Worm (Caenorhabditis elegans): Measurements from ENCODE around the gene Y38F1A.1.

The Y38F1A.1 gene

ce11 chrII:12954670-12955069 is at the start of gene Y38F1A.1, which contains the start of gene Y38F1A.2:
Gene Y38F1A.1, minus strand, starts transcription at chrII:12954770.
Gene Y38F1A.2, plus strand, starts transcription at chrII:12954958.
- no peak for TF ChIP-seq ztf-25 (GFP tag; IDR thresholded peaks at IDR 0.05)
- no peak for TF ChIP-seq ceh-40 (GFP tag; IDR thresholded peaks at IDR 0.05)
- TF ChIP-seq dox-1 (GFP tag; IDR thresholded peaks at IDR 0.05): no peak
- no peak for TF ChIP-seq F57C9.4 (tag; optimal IDR thresholded peaks at IDR 0.05)
- TF ChIP-seq mcd-1 (GFP tag; IDR thresholded peaks at IDR 0.05): no peak
- no peak for TF ChIP-seq ccch-3 (GFP tag; optimal IDR thresholded peaks at IDR 0.05)
- no peak for TF ChIP-seq egl-44 (GFP tag; IDR thresholded peaks at IDR 0.05)
- TF ChIP-seq repo-1 (tag; optimal IDR thresholded peaks at IDR 0.05): no peak
- no peak for TF ChIP-seq let-607 (tag; optimal IDR thresholded peaks at IDR 0.05)
- no peak for TF ChIP-seq ztf-3 (GFP tag; optimal IDR thresholded peaks at IDR 0.05)
- TF ChIP-seq mes-4 (tag; optimal IDR thresholded peaks at IDR 0.05): no peak
- no peak for TF ChIP-seq F33H1.4 (GFP tag; IDR thresholded peaks at IDR 0.05)
- no peak for TF ChIP-seq F52B5.7 (tag; optimal IDR thresholded peaks at IDR 0.05)
- TF ChIP-seq nfyb-1 (GFP tag; IDR thresholded peaks at IDR 0.05): no peak
- no peak for TF ChIP-seq Y53F4B.3 (GFP tag; IDR thresholded peaks at IDR 0.05)
- no peak for TF ChIP-seq lin-40 (tag; optimal IDR thresholded peaks at IDR 0.05)

ce11 chrII:13003244-13003643 is 48.7 kb upstream of the Y38F1A.1 start:
- TF ChIP-seq B0261.1 (tag; optimal IDR thresholded peaks at IDR 0.05) (no peak), unc-130 (GFP tag; optimal IDR thresholded peaks at IDR 0.05) (no peak), Y67H2A.10 (GFP tag; conservative IDR thresholded peaks at IDR 0.05) (no peak), sea-2 (GFP tag; IDR thresholded peaks at IDR 0.05) (no peak), ets-4 (GFP tag; optimal IDR thresholded peaks at IDR 0.05) (no peak), ceh-100 (GFP tag; IDR thresholded peaks at IDR 0.05) (no peak), die-1 (tag; optimal IDR thresholded peaks at IDR 0.05) (no peak), snpc-3.4 (tag; optimal IDR thresholded peaks at IDR 0.05) (no peak), rpc-1 (optimal IDR thresholded peaks at IDR 0.05) (no peak), rpc-1 (tag; optimal IDR thresholded peaks at IDR 0.05) (no peak), lir-1 (GFP tag; conservative IDR thresholded peaks at IDR 0.05) (no peak), D2030.7 (GFP tag; IDR thresholded peaks at IDR 0.05) (no peak), ZK185.1 (tag; optimal IDR thresholded peaks at IDR 0.05; ENCODE audit: poor library complexity, severe bottlenecking) (no peak), cebp-1 (GFP tag; IDR thresholded peaks at IDR 0.05) (no peak), cebp-1 (tag; optimal IDR thresholded peaks at IDR 0.05) (no peak), nhr-120 (GFP tag; IDR thresholded peaks at IDR 0.05) (no peak)

ce11 chrII:13000753-13001152 is 46.2 kb upstream of the Y38F1A.1 start, which contains the start of gene Y38F1A.8:
Gene Y38F1A.8, minus strand, starts transcription at chrII:13000853.
- 0 out of 2 replicates have a peak, but pooled peaks have one; percentile 15 for TF ChIP-seq ztf-25 (GFP tag; IDR thresholded peaks at IDR 0.05)
- no peak for TF ChIP-seq snpc-1.1 (tag; optimal IDR thresholded peaks at IDR 0.05; ENCODE audit: insufficient read depth)
- no peak for TF ChIP-seq egrh-3 (GFP tag; IDR thresholded peaks at IDR 0.05)

DNA sequence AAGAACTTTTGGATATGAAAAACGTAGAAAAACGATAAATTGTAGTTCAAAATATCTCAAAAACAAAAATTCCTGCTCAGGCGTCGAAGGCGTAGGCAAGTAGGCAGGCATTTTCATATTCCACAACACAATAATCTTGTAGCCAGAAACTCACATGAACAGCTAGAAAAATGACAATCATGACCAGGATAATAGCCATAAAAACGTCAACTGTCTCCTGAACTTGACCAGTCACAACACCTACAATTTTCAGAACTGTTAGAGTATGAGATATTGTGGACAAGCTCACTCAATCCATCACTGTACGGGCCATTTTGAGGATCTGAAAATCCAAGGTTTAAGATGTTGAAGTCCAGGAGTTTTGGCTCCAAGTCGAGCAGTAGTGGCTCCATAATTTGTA is 42.8 kb upstream of the Y38F1A.1 start, which contains the start of gene Y38F1A.7:
Gene Y38F1A.7 (minus strand): TSS at position 392 of the 400 bp plus-strand sequence.
- TF ChIP-seq hrde-1 (tag; optimal IDR thresholded peaks at IDR 0.05; ENCODE audit: borderline replicate concordance) (no peak), ztf-18 (tag; optimal IDR thresholded peaks at IDR 0.05) (no peak), rpc-1 (optimal IDR thresholded peaks at IDR 0.05) (no peak), rpc-1 (tag; optimal IDR thresholded peaks at IDR 0.05) (no peak), madf-3 (GFP tag; IDR thresholded peaks at IDR 0.05) (no peak), madf-10 (tag; optimal IDR thresholded peaks at IDR 0.05) (no peak), lag-1 (GFP tag; IDR thresholded peaks at IDR 0.05) (no peak), Y79H2A.3 (GFP tag; conservative IDR thresholded peaks at IDR 0.05) (no peak), tlf-1 (GFP tag; optimal IDR thresholded peaks at IDR 0.05) (no peak), tbx-9 (tag; optimal IDR thresholded peaks at IDR 0.05; ENCODE audit: borderline replicate concordance) (no peak), chd-7 (tag; optimal IDR thresholded peaks at IDR 0.05) (no peak), madf-8 (GFP tag; conservative IDR thresholded peaks at IDR 0.05) (no peak), cebp-1 (GFP tag; IDR thresholded peaks at IDR 0.05) (no peak), cebp-1 (tag; optimal IDR thresholded peaks at IDR 0.05) (no peak), unc-130 (GFP tag; optimal IDR thresholded peaks at IDR 0.05) (no peak), ceh-91 (GFP tag; IDR thresholded peaks at IDR 0.05) (no peak), F55B11.4 (tag; optimal IDR thresholded peaks at IDR 0.05; ENCODE audit: borderline replicate concordance, insufficient read depth) (no peak)

Data from whole organism, young adult.